Fruit fly (Drosophila melanogaster) whole organism, prepupa: ENCODE data around the gene noc.
A peak's percentile ranks its signal among the peaks of the same experiment; 100 is the strongest.

Experiments used
- Blimp-1 ChIP-seq: fragments of 200-800 bp; sonication (Bioruptor generic); optimal IDR thresholded peaks from 3 replicates; lab custom pipeline; 2017; ENCODE audit warnings: missing biosample characterization, missing genetic modification characterization, mild to moderate bottlenecking, moderate library complexity, missing genetic modification reagents
- CG10631 ChIP-seq: fragments of 200-800 bp; sonication (Bioruptor generic); optimal IDR thresholded peaks from 2 replicates; lab custom pipeline; 2016; ENCODE audit warnings: missing biosample characterization, missing genetic modification characterization
- CG10669 ChIP-seq: fragments of 200-800 bp; sonication (Bioruptor generic); optimal IDR thresholded peaks from 3 replicates; lab custom pipeline; 2018; ENCODE audit warnings: missing biosample characterization, mild to moderate bottlenecking, missing genetic modification characterization, moderate library complexity
- CG11294 ChIP-seq: fragments of 200-800 bp; sonication (Bioruptor generic); IDR thresholded peaks from 2 replicates; pipeline ENCODE4 v1.3.6; 2022; ENCODE audit warnings: missing biosample characterization, missing genetic modification characterization
- CG11902 ChIP-seq: fragments of 200-800 bp; sonication (Bioruptor generic); optimal IDR thresholded peaks from 3 replicates; lab custom pipeline; 2016; ENCODE audit warnings: missing biosample characterization, missing genetic modification characterization
- CG15336 ChIP-seq: fragments of 200-800 bp; sonication (Bioruptor generic); IDR thresholded peaks from 2 replicates; pipeline ENCODE4 v1.3.6; 2022; ENCODE audit warnings: missing biosample characterization, missing genetic modification characterization
- CG1621 ChIP-seq: fragments of 200-800 bp; sonication (Bioruptor generic); optimal IDR thresholded peaks from 3 replicates; lab custom pipeline; 2018; ENCODE audit warnings: missing biosample characterization, mild to moderate bottlenecking, missing genetic modification characterization
- CG3032 ChIP-seq: fragments of 200-800 bp; optimal IDR thresholded peaks from 2 replicates; lab custom pipeline; 2019; ENCODE audit warnings: missing biosample characterization, mild to moderate bottlenecking, missing genetic modification characterization, moderate library complexity
- CG32006 ChIP-seq: fragments of 200-800 bp; sonication (Bioruptor generic); optimal IDR thresholded peaks from 3 replicates; lab custom pipeline; 2017; ENCODE audit warnings: missing biosample characterization, mild to moderate bottlenecking, missing genetic modification characterization
- CG34406 ChIP-seq: fragments of 200-800 bp; sonication (Bioruptor generic); optimal IDR thresholded peaks from 3 replicates; lab custom pipeline; 2016; ENCODE audit warnings: missing biosample characterization, missing genetic modification characterization
- CG3919 ChIP-seq: fragments of 200-800 bp; sonication (Bioruptor generic); optimal IDR thresholded peaks from 3 replicates; lab custom pipeline; 2016; ENCODE audit warnings: missing biosample characterization, missing genetic modification characterization
- CG4318 ChIP-seq: fragments of 200-800 bp; sonication (Bioruptor generic); optimal IDR thresholded peaks from 3 replicates; lab custom pipeline; 2017; ENCODE audit warnings: missing biosample characterization, mild to moderate bottlenecking, missing genetic modification characterization
- CG6163 ChIP-seq: fragments of 200-800 bp; sonication (Bioruptor generic); IDR thresholded peaks from 3 replicates; pipeline ENCODE4 v1.3.6; 2022; ENCODE audit warnings: missing biosample characterization, missing genetic modification characterization
- CG6276 ChIP-seq: fragments of 200-800 bp; sonication (Bioruptor generic); optimal IDR thresholded peaks from 2 replicates; lab custom pipeline; 2017; ENCODE audit warnings: missing biosample characterization, mild to moderate bottlenecking, missing genetic modification characterization
- CG6792 ChIP-seq: fragments of 200-800 bp; sonication (Bioruptor generic); optimal IDR thresholded peaks from 3 replicates; lab custom pipeline; 2016; ENCODE audit warnings: missing biosample characterization, missing genetic modification characterization
- CG6808 ChIP-seq: fragments of 200-800 bp; sonication (Bioruptor generic); optimal IDR thresholded peaks from 3 replicates; lab custom pipeline; 2017; ENCODE audit warnings: missing biosample characterization, missing genetic modification characterization, mild to moderate bottlenecking, moderate library complexity, missing genetic modification reagents
- CG8119 ChIP-seq: fragments of 200-800 bp; sonication (Bioruptor generic); IDR thresholded peaks from 3 replicates; pipeline ENCODE4 v1.3.6; 2022; ENCODE audit warnings: missing biosample characterization, missing genetic modification characterization
- CG8319 ChIP-seq: fragments of 200-800 bp; sonication (Bioruptor generic); optimal IDR thresholded peaks from 3 replicates; lab custom pipeline; 2016; ENCODE audit warnings: missing biosample characterization, missing genetic modification characterization
- CG9139 ChIP-seq: fragments of 200-800 bp; sonication (Bioruptor generic); optimal IDR thresholded peaks from 3 replicates; lab custom pipeline; 2017; ENCODE audit warnings: missing biosample characterization, mild to moderate bottlenecking, missing genetic modification characterization
- Eip75B ChIP-seq: fragments of 200-800 bp; sonication (Bioruptor generic); optimal IDR thresholded peaks from 3 replicates; lab custom pipeline; 2016; ENCODE audit warnings: missing biosample characterization, missing genetic modification characterization
- Eip78C ChIP-seq: fragments of 200-800 bp; sonication (Bioruptor generic); peaks from one replicate; lab custom pipeline; 2016; ENCODE audit warnings: missing biosample characterization, missing genetic modification characterization
- Eip93F ChIP-seq: fragments of 200-800 bp; sonication (Bioruptor generic); optimal IDR thresholded peaks from 2 replicates; lab custom pipeline; 2016; ENCODE audit warnings: missing biosample characterization, mild to moderate bottlenecking, missing genetic modification characterization
- Ets21C ChIP-seq: fragments of 200-800 bp; sonication (Bioruptor generic); optimal IDR thresholded peaks from 3 replicates; lab custom pipeline; 2016; ENCODE audit warnings: missing biosample characterization, missing genetic modification characterization
- Ets96B ChIP-seq: fragments of 200-800 bp; optimal IDR thresholded peaks from 2 replicates; lab custom pipeline; 2019; ENCODE audit warnings: missing biosample characterization, mild to moderate bottlenecking, missing genetic modification characterization, moderate library complexity
- Gug ChIP-seq: fragments of 200-800 bp; sonication (Bioruptor generic); IDR thresholded peaks from 2 replicates; pipeline ENCODE4 v1.3.6; 2022; ENCODE audit warnings: missing biosample characterization, missing genetic modification characterization
- Hr38 ChIP-seq: sonication (Bioruptor generic); optimal IDR thresholded peaks from 2 replicates; lab custom pipeline; 2016; ENCODE audit warnings: missing biosample characterization, missing genetic modification characterization
- Hr4 ChIP-seq: fragments of 200-800 bp; sonication (Bioruptor generic); optimal IDR thresholded peaks from 3 replicates; lab custom pipeline; 2016; ENCODE audit warnings: missing biosample characterization, missing genetic modification characterization
- Met ChIP-seq: fragments of 200-800 bp; sonication (Bioruptor generic); optimal IDR thresholded peaks from 3 replicates; lab custom pipeline; 2016; ENCODE audit warnings: missing biosample characterization, missing genetic modification characterization
- OdsH ChIP-seq: fragments of 200-800 bp; sonication (Bioruptor generic); optimal IDR thresholded peaks from 3 replicates; lab custom pipeline; 2016; ENCODE audit warnings: missing biosample characterization, missing genetic modification characterization
- Smox ChIP-seq: fragments of 200-800 bp; sonication (Bioruptor generic); optimal IDR thresholded peaks from 3 replicates; lab custom pipeline; 2016; ENCODE audit warnings: missing biosample characterization, missing genetic modification characterization
- Sox102F ChIP-seq: fragments of 200-800 bp; sonication (Bioruptor generic); optimal IDR thresholded peaks from 2 replicates; lab custom pipeline; 2016; ENCODE audit warnings: missing biosample characterization, mild to moderate bottlenecking, missing genetic modification characterization
- Sox14 ChIP-seq: fragments of 200-800 bp; sonication (Bioruptor generic); optimal IDR thresholded peaks from 3 replicates; lab custom pipeline; 2016; ENCODE audit warnings: missing biosample characterization, missing genetic modification characterization
- Sox15 ChIP-seq: fragments of 200-800 bp; sonication (Bioruptor generic); optimal IDR thresholded peaks from 3 replicates; lab custom pipeline; 2016; ENCODE audit warnings: missing biosample characterization, missing genetic modification characterization
- achi ChIP-seq: fragments of 200-800 bp; sonication (Bioruptor generic); optimal IDR thresholded peaks from 3 replicates; lab custom pipeline; 2016; ENCODE audit warnings: missing biosample characterization, missing genetic modification characterization
- cyc ChIP-seq: fragments of 200-800 bp; sonication (Bioruptor generic); optimal IDR thresholded peaks from 3 replicates; lab custom pipeline; 2016; ENCODE audit warnings: missing biosample characterization, missing genetic modification characterization
- dsx ChIP-seq: fragments of 200-800 bp; optimal IDR thresholded peaks from 3 replicates; lab custom pipeline; 2019; ENCODE audit warnings: missing biosample characterization, mild to moderate bottlenecking, missing genetic modification characterization, moderate library complexity; ENCODE audit not compliant: poor library complexity, severe bottlenecking
- esn ChIP-seq: fragments of 200-800 bp; sonication (Bioruptor generic); optimal IDR thresholded peaks from 2 replicates; lab custom pipeline; 2016; ENCODE audit warnings: missing biosample characterization, mild to moderate bottlenecking, missing genetic modification characterization, moderate library complexity
- fd59A ChIP-seq: fragments of 200-800 bp; sonication (Bioruptor generic); optimal IDR thresholded peaks from 2 replicates; lab custom pipeline; 2017; ENCODE audit warnings: missing biosample characterization, mild to moderate bottlenecking, missing genetic modification characterization, missing genetic modification reagents
- fd85E ChIP-seq: fragments of 200-800 bp; sonication (Bioruptor generic); optimal IDR thresholded peaks from 3 replicates; lab custom pipeline; 2016; ENCODE audit warnings: missing biosample characterization, missing genetic modification characterization
- lz ChIP-seq: fragments of 200-800 bp; sonication (Bioruptor generic); optimal IDR thresholded peaks from 3 replicates; lab custom pipeline; 2016; ENCODE audit warnings: missing biosample characterization, missing genetic modification characterization
- pdm3 ChIP-seq: fragments of 200-800 bp; sonication (Bioruptor generic); optimal IDR thresholded peaks from 3 replicates; lab custom pipeline; 2016; ENCODE audit warnings: missing biosample characterization, missing genetic modification characterization
- salr ChIP-seq, 2 experiments: fragments of 200-800 bp; sonication (Bioruptor generic); optimal IDR thresholded peaks; 3 replicates each; lab custom pipeline; 2016 to 2018; ENCODE audit warnings: missing biosample characterization in 2 of 2, missing genetic modification characterization in 2 of 2, mild to moderate bottlenecking in 1 of 2
- ss ChIP-seq, 2 experiments: fragments of 200-800 bp; sonication (Bioruptor generic); optimal IDR thresholded peaks; 2 replicates in 1 of 2; 3 replicates in 1 of 2; lab custom pipeline; 2017 to 2018; ENCODE audit warnings: mild to moderate bottlenecking in 2 of 2, missing biosample characterization in 2 of 2, missing genetic modification characterization in 2 of 2, moderate library complexity in 1 of 2
- topi ChIP-seq: fragments of 200-800 bp; sonication (Bioruptor generic); optimal IDR thresholded peaks from 3 replicates; lab custom pipeline; 2016; ENCODE audit warnings: missing biosample characterization, missing genetic modification characterization
- vri ChIP-seq: fragments of 200-800 bp; sonication (Bioruptor generic); optimal IDR thresholded peaks from 3 replicates; lab custom pipeline; 2016; ENCODE audit warnings: missing biosample characterization, mild to moderate bottlenecking, missing genetic modification characterization

noc gene

dm6 chr2L:14512811-14513389 lies 22.2 kb downstream of the noc start (continued):
- TF ChIP-seq CG15336 (GFP tag; lab: Robert Waterston, UW), result peak; percentile 47
- TF ChIP-seq CG6163 (GFP tag; lab: Robert Waterston, UW), result peak; percentile 29; the same call in 1 of the 3 replicates
- TF ChIP-seq Eip93F (GFP tag; lab: Kevin White, UChicago), result no peak
- TF ChIP-seq CG32006 (GFP tag; lab: Kevin White, UChicago), result peak; percentile 52
- no peak for TF ChIP-seq CG8119
- peak; percentile 63 for TF ChIP-seq CG10631
- no peak for TF ChIP-seq CG11902 (GFP tag; lab: Kevin White, UChicago)
- no peak for TF ChIP-seq fd85E (GFP tag; lab: Kevin White, UChicago)
- TF ChIP-seq pdm3 (GFP tag; lab: Kevin White, UChicago), result peak; percentile 17
- TF ChIP-seq CG9139, result no peak
- TF ChIP-seq CG4318, result peak; percentile 44
- peak; percentile 57 for TF ChIP-seq Met (GFP tag; lab: Kevin White, UChicago)
- TF ChIP-seq CG3919 (GFP tag; lab: Kevin White, UChicago), result peak; percentile 64
- no peak for TF ChIP-seq Sox15
- TF ChIP-seq Hr38, result no peak
- peak; percentile 55 for TF ChIP-seq Sox14 (GFP tag; lab: Kevin White, UChicago)
- TF ChIP-seq dsx, result peak; percentile 34
- no peak for TF ChIP-seq Blimp-1 (GFP tag; lab: Kevin White, UChicago)
- peak; percentile 47 for TF ChIP-seq Smox

DNA sequence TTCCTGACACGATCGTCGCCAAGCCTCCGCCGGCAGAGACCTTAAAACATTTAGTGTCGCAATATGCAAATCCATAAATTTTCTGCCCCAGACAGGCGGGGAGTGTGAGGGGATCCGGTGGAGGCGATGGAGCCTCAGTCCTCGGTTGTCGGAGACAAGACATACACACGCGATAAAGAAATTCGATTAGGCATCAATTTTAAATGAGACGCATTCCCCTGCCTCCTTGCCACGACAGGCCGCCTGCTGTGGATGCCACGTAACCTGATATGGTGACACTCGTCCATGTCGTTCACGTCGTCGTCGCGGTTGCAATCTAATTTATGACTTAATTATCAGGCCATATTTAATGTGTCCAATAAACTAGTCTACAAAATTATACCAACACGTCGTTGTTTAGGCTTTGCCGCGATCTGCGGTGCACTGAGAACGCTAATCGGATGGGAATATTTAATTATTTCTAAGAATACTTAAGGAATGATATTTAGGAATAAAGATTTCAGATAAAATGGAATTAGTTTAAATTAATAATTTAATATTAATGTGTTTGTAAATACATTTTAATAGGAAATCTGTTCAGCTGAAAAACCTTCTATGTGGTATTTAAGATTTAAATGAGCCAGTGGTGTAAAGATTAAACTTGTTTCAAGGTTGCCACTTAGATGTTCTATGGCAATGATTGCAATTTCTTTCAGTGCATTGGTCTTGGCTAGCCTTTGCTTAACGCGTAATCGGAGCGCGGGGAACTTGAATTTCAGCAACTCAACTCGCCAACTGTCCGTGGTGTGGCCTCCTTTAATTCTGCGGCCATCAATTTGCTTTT lies 24.8 kb downstream of the noc start:
- TF ChIP-seq achi (GFP tag; lab: Kevin White, UChicago), result peak; percentile 80
- TF ChIP-seq CG3032 (tag; lab: Kevin White, UChicago), result peak; percentile 94
- peak; percentile 92 for TF ChIP-seq CG10669 (GFP tag; lab: Kevin White, UChicago)
- TF ChIP-seq fd59A (GFP tag; lab: Kevin White, UChicago), result peak; percentile 84
- TF ChIP-seq fd85E (GFP tag; lab: Kevin White, UChicago), result no peak
- peak; percentile 63 for TF ChIP-seq Sox15
- peak; percentile 25 for TF ChIP-seq topi
- TF ChIP-seq Ets96B, result peak; percentile 91
- TF ChIP-seq CG6163 (GFP tag; lab: Robert Waterston, UW), result peak; percentile 85
- peak; percentile 80 for TF ChIP-seq CG34406 (GFP tag; lab: Kevin White, UChicago)
- TF ChIP-seq Ets21C, result no peak
- peak; percentile 83 for TF ChIP-seq CG6276 (GFP tag; lab: Kevin White, UChicago)
- TF ChIP-seq esn (GFP tag; lab: Kevin White, UChicago), result peak; percentile 50
- peak; percentile 24 for TF ChIP-seq Smox
- TF ChIP-seq Eip75B (GFP tag; lab: Kevin White, UChicago), result peak; percentile 45
- TF ChIP-seq CG1621 (tag; lab: Kevin White, UChicago), result peak; percentile 59
- TF ChIP-seq Eip93F (GFP tag; lab: Kevin White, UChicago), result no peak
- TF ChIP-seq Eip78C, result peak; percentile 96
- TF ChIP-seq CG6792 (GFP tag; lab: Kevin White, UChicago), result peak; percentile 72
- TF ChIP-seq CG9139, result peak; percentile 70
- TF ChIP-seq salr (GFP tag; optimal IDR thresholded peaks at IDR 0.05; lab: Kevin White, UChicago), result peak; percentile 68 to 79
- peak; percentile 79 for TF ChIP-seq Hr4
- TF ChIP-seq CG3919 (GFP tag; lab: Kevin White, UChicago), result peak; percentile 88
- TF ChIP-seq Met (GFP tag; lab: Kevin White, UChicago), result peak; percentile 46
- peak; percentile 58 for TF ChIP-seq pdm3 (GFP tag; lab: Kevin White, UChicago)
- peak; percentile 67 to 90 for TF ChIP-seq ss (GFP tag; optimal IDR thresholded peaks at IDR 0.05; lab: Kevin White, UChicago)
- peak; percentile 87 for TF ChIP-seq dsx
- no peak for TF ChIP-seq Sox14 (GFP tag; lab: Kevin White, UChicago)
- TF ChIP-seq vri (GFP tag; lab: Kevin White, UChicago), result peak; percentile 68
- TF ChIP-seq CG4318, result peak; percentile 83
- peak; percentile 79 for TF ChIP-seq Gug (GFP tag; lab: Robert Waterston, UW)
- TF ChIP-seq CG8119, result peak; percentile 89
- peak; percentile 74 for TF ChIP-seq CG8319 (GFP tag; lab: Kevin White, UChicago)
- TF ChIP-seq CG32006 (GFP tag; lab: Kevin White, UChicago), result peak; percentile 91
- peak; percentile 85 for TF ChIP-seq OdsH (GFP tag; lab: Kevin White, UChicago)
- TF ChIP-seq Sox102F (GFP tag; lab: Kevin White, UChicago), result no peak
- TF ChIP-seq CG6808 (GFP tag; lab: Kevin White, UChicago), result peak; percentile 91
- peak; percentile 76; the same call in 1 of the 2 replicates for TF ChIP-seq CG11294 (GFP tag; lab: Robert Waterston, UW)
- TF ChIP-seq cyc (GFP tag; lab: Kevin White, UChicago), result peak; percentile 32
- peak; percentile 26 for TF ChIP-seq lz (GFP tag; lab: Kevin White, UChicago)
